Fruit fly (Drosophila melanogaster) whole organism, embryonic: ENCODE measurements around the gene CG42268.

Source experiments
- B-H1 ChIP-seq: fragments of 200-800 bp; sonication (Bioruptor generic); IDR thresholded peaks from 3 replicates; pipeline ENCODE4 v1.3.6; 2022; ENCODE audit warnings: missing biosample characterization, missing genetic modification characterization
- C15 ChIP-seq: fragments of 200-800 bp; sonication (Bioruptor generic); IDR thresholded peaks from 3 replicates; pipeline ENCODE4 v1.3.6; 2022; ENCODE audit warnings: missing biosample characterization, missing genetic modification characterization
- CG12071 ChIP-seq: fragments of 200-800 bp; sonication (Bioruptor generic); optimal IDR thresholded peaks from 3 replicates; lab custom pipeline; 2018; ENCODE audit warnings: missing biosample characterization, mild to moderate bottlenecking, missing genetic modification characterization
- CG12299 ChIP-seq: fragments of 200-800 bp; sonication (Bioruptor generic); optimal IDR thresholded peaks from 2 replicates; lab custom pipeline; 2018; ENCODE audit warnings: missing biosample characterization, mild to moderate bottlenecking, missing genetic modification characterization
- CG13296 ChIP-seq: fragments of 200-800 bp; sonication (Bioruptor generic); optimal IDR thresholded peaks from 3 replicates; lab custom pipeline; 2018; ENCODE audit warnings: missing biosample characterization, mild to moderate bottlenecking, missing genetic modification characterization
- CG15011 ChIP-seq: fragments of 200-800 bp; sonication (Bioruptor generic); optimal IDR thresholded peaks from 3 replicates; lab custom pipeline; 2018; ENCODE audit warnings: missing biosample characterization, mild to moderate bottlenecking, missing genetic modification characterization
- CG15514 ChIP-seq: fragments of 200-800 bp; sonication (Bioruptor generic); optimal IDR thresholded peaks from 3 replicates; lab custom pipeline; 2017; ENCODE audit warnings: missing biosample characterization, missing genetic modification characterization, mild to moderate bottlenecking, moderate library complexity, missing genetic modification reagents
- CG15696 ChIP-seq: fragments of 200-800 bp; sonication (Bioruptor generic); optimal IDR thresholded peaks from 2 replicates; lab custom pipeline; 2019; ENCODE audit warnings: missing biosample characterization, mild to moderate bottlenecking, missing genetic modification characterization, moderate library complexity
- CG17385 ChIP-seq: fragments of 200-800 bp; sonication (Bioruptor generic); optimal IDR thresholded peaks from 3 replicates; lab custom pipeline; 2018; ENCODE audit warnings: missing biosample characterization, mild to moderate bottlenecking, missing genetic modification characterization
- CG3065 ChIP-seq: fragments of 200-800 bp; sonication (Bioruptor generic); optimal IDR thresholded peaks from 2 replicates; lab custom pipeline; 2016; ENCODE audit warnings: missing biosample characterization, missing genetic modification characterization
- CG34224 ChIP-seq: fragments of 200-800 bp; sonication (Bioruptor generic); IDR thresholded peaks from 3 replicates; pipeline ENCODE4 v1.3.6; 2022; ENCODE audit warnings: missing biosample characterization, missing genetic modification characterization; ENCODE audit not compliant: partially characterized antibody
- CG4404 ChIP-seq: fragments of 200-800 bp; sonication (Bioruptor generic); IDR thresholded peaks from 2 replicates; pipeline ENCODE4 v1.3.6; 2022; ENCODE audit warnings: missing biosample characterization, missing genetic modification characterization
- CG6254 ChIP-seq: fragments of 200-800 bp; sonication (Bioruptor generic); optimal IDR thresholded peaks from 3 replicates; lab custom pipeline; 2017; ENCODE audit warnings: mild to moderate bottlenecking, missing biosample characterization, missing genetic modification reagents, missing genetic modification characterization
- CG7745 ChIP-seq: fragments of 200-800 bp; sonication (Bioruptor generic); optimal IDR thresholded peaks from 2 replicates; lab custom pipeline; 2018; ENCODE audit warnings: missing biosample characterization, mild to moderate bottlenecking, missing genetic modification characterization, moderate library complexity
- CG7839 ChIP-seq: fragments of 200-800 bp; sonication (Bioruptor generic); optimal IDR thresholded peaks from 3 replicates; lab custom pipeline; 2018; ENCODE audit warnings: missing biosample characterization, mild to moderate bottlenecking, missing genetic modification characterization, moderate library complexity
- CG8281 ChIP-seq: fragments of 200-800 bp; sonication (Bioruptor generic); optimal IDR thresholded peaks from 2 replicates; lab custom pipeline; 2018; ENCODE audit warnings: missing biosample characterization, mild to moderate bottlenecking, missing genetic modification characterization, moderate library complexity
- CG8765 ChIP-seq: fragments of 200-800 bp; sonication (Bioruptor generic); IDR thresholded peaks from 2 replicates; pipeline ENCODE4 v1.3.6; 2022; ENCODE audit warnings: missing biosample characterization, missing genetic modification characterization
- CG9797 ChIP-seq: fragments of 200-800 bp; sonication (Bioruptor generic); optimal IDR thresholded peaks from 3 replicates; lab custom pipeline; 2018; ENCODE audit warnings: missing biosample characterization, mild to moderate bottlenecking, missing genetic modification characterization
- D19A ChIP-seq: fragments of 200-800 bp; optimal IDR thresholded peaks from 3 replicates; lab custom pipeline; 2019; ENCODE audit warnings: missing biosample characterization, mild to moderate bottlenecking, missing genetic modification characterization, moderate library complexity
- Dip2 ChIP-seq: fragments of 200-800 bp; sonication (Bioruptor generic); IDR thresholded peaks from 2 replicates; pipeline ENCODE4 v1.3.6; 2022; ENCODE audit warnings: missing biosample characterization, missing genetic modification characterization
- Dp ChIP-seq: fragments of 200-800 bp; sonication (Bioruptor generic); optimal IDR thresholded peaks from 2 replicates; lab custom pipeline; 2018; ENCODE audit warnings: missing biosample characterization, mild to moderate bottlenecking, missing genetic modification characterization, moderate library complexity
- Dref ChIP-seq: fragments of 200-800 bp; sonication (Bioruptor generic); IDR thresholded peaks from 2 replicates; pipeline ENCODE4 v1.3.6; 2022; ENCODE audit warnings: missing biosample characterization, missing genetic modification characterization
- H2.0 ChIP-seq: fragments of 200-800 bp; sonication (Bioruptor generic); IDR thresholded peaks from 2 replicates; pipeline ENCODE4 v1.3.6; 2022; ENCODE audit warnings: missing biosample characterization, missing genetic modification characterization
- Hsf ChIP-seq: fragments of 200-800 bp; sonication (Bioruptor generic); optimal IDR thresholded peaks from 3 replicates; lab custom pipeline; 2016; ENCODE audit warnings: missing biosample characterization, missing genetic modification characterization
- Myb ChIP-seq: fragments of 200-800 bp; sonication (Bioruptor generic); optimal IDR thresholded peaks from 2 replicates; lab custom pipeline; 2016; ENCODE audit warnings: missing biosample characterization, missing genetic modification characterization
- NC2α ChIP-seq: fragments of 200-800 bp; sonication (Bioruptor generic); optimal IDR thresholded peaks from 2 replicates; lab custom pipeline; 2016; ENCODE audit warnings: missing biosample characterization, missing genetic modification characterization
- NC2β ChIP-seq: fragments of 200-800 bp; sonication (Bioruptor generic); optimal IDR thresholded peaks from 2 replicates; lab custom pipeline; 2016; ENCODE audit warnings: missing biosample characterization, missing genetic modification characterization
- Neu2 ChIP-seq: fragments of 200-800 bp; sonication (Bioruptor generic); optimal IDR thresholded peaks from 3 replicates; lab custom pipeline; 2016; ENCODE audit warnings: missing biosample characterization, missing genetic modification characterization, borderline replicate concordance
- abd-A ChIP-seq: fragments of 200-800 bp; sonication (Bioruptor generic); optimal IDR thresholded peaks from 3 replicates; lab custom pipeline; 2019; ENCODE audit warnings: missing biosample characterization, mild to moderate bottlenecking, missing genetic modification characterization, moderate library complexity
- ac ChIP-seq: fragments of 200-800 bp; sonication (Bioruptor generic); optimal IDR thresholded peaks from 3 replicates; lab custom pipeline; 2017; ENCODE audit warnings: missing biosample characterization, mild to moderate bottlenecking, missing genetic modification characterization
- ap ChIP-seq: fragments of 200-800 bp; sonication (Bioruptor generic); IDR thresholded peaks from 2 replicates; pipeline ENCODE4 v1.3.6; 2022; ENCODE audit warnings: missing biosample characterization, missing genetic modification characterization
- bab2 ChIP-seq: fragments of 200-800 bp; sonication (Bioruptor generic); optimal IDR thresholded peaks from 2 replicates; lab custom pipeline; 2016; ENCODE audit warnings: missing biosample characterization, missing genetic modification characterization
- bowl ChIP-seq: fragments of 200-800 bp; sonication (Bioruptor generic); IDR thresholded peaks from 2 replicates; pipeline ENCODE4 v1.3.6; 2022; ENCODE audit warnings: missing biosample characterization, missing genetic modification characterization
- cas ChIP-seq: fragments of 200-800 bp; sonication (Bioruptor generic); IDR thresholded peaks from 2 replicates; pipeline ENCODE4 v1.3.6; 2022; ENCODE audit warnings: missing biosample characterization, missing genetic modification characterization
- chif ChIP-seq, 2 experiments: fragments of 200-800 bp; sonication (Bioruptor generic); optimal IDR thresholded peaks; 3 replicates each; lab custom pipeline; 2016; ENCODE audit warnings: missing biosample characterization in 2 of 2, missing genetic modification characterization in 2 of 2
- ci ChIP-seq: fragments of 200-800 bp; sonication (Bioruptor generic); IDR thresholded peaks from 3 replicates; pipeline ENCODE4 v1.3.6; 2022; ENCODE audit warnings: missing biosample characterization, missing genetic modification characterization
- dysf ChIP-seq: fragments of 200-800 bp; sonication (Bioruptor generic); IDR thresholded peaks from 3 replicates; pipeline ENCODE4 v1.3.6; 2022; ENCODE audit warnings: missing biosample characterization, missing genetic modification characterization
- fd64A ChIP-seq: fragments of 200-800 bp; sonication (Bioruptor generic); optimal IDR thresholded peaks from 3 replicates; lab custom pipeline; 2018; ENCODE audit warnings: missing biosample characterization, mild to moderate bottlenecking, missing genetic modification characterization
- fru ChIP-seq: fragments of >200 bp; optimal IDR thresholded peaks from 2 replicates; lab custom pipeline; 2017
- gcm2 ChIP-seq: fragments of 200-800 bp; sonication (Bioruptor generic); optimal IDR thresholded peaks from 2 replicates; lab custom pipeline; 2016; ENCODE audit warnings: missing biosample characterization, missing genetic modification characterization
- gt ChIP-seq: fragments of 200-800 bp; sonication (Bioruptor generic); IDR thresholded peaks from 2 replicates; pipeline ENCODE4 v1.3.6; 2022; ENCODE audit warnings: missing biosample characterization, missing genetic modification characterization
- lov ChIP-seq, 2 experiments: fragments of 200-800 bp in 1 of 2; fragments of >200 bp in 1 of 2; sonication (Bioruptor generic) in 1 of 2; IDR thresholded peaks in 1 of 2; optimal IDR thresholded peaks in 1 of 2; 2 replicates in 1 of 2; 3 replicates in 1 of 2; pipeline versions ENCODE4 v1.3.6 to Lab custom; 2017 to 2022; ENCODE audit warnings: missing biosample characterization in 1 of 2, missing genetic modification characterization in 1 of 2
- luna ChIP-seq: fragments of 200-800 bp; sonication (Bioruptor generic); optimal IDR thresholded peaks from 2 replicates; lab custom pipeline; 2016; ENCODE audit warnings: missing biosample characterization, missing genetic modification characterization
- maf-S ChIP-seq: fragments of 200-800 bp; sonication (Bioruptor generic); optimal IDR thresholded peaks from 2 replicates; lab custom pipeline; 2016; ENCODE audit warnings: missing biosample characterization, missing genetic modification characterization
- pfk ChIP-seq: fragments of 200-800 bp; sonication (Bioruptor generic); optimal IDR thresholded peaks from 2 replicates; lab custom pipeline; 2018; ENCODE audit warnings: missing biosample characterization, mild to moderate bottlenecking, missing genetic modification characterization, moderate library complexity
- row ChIP-seq: fragments of 200-800 bp; sonication (Bioruptor generic); IDR thresholded peaks from 3 replicates; pipeline ENCODE4 v1.3.6; 2022; ENCODE audit warnings: missing biosample characterization, missing genetic modification characterization
- shn ChIP-seq: fragments of 200-800 bp; sonication (Bioruptor generic); optimal IDR thresholded peaks from 3 replicates; lab custom pipeline; 2016; ENCODE audit warnings: missing biosample characterization, missing genetic modification characterization
- sim ChIP-seq: fragments of 200-800 bp; sonication (Bioruptor generic); IDR thresholded peaks from 2 replicates; pipeline ENCODE4 v1.3.6; 2022; ENCODE audit warnings: missing biosample characterization, missing genetic modification characterization
- ssp ChIP-seq: fragments of 200-800 bp; sonication (Bioruptor generic); IDR thresholded peaks from 2 replicates; pipeline ENCODE4 v1.3.6; 2022; ENCODE audit warnings: missing biosample characterization, missing genetic modification characterization
- unpg ChIP-seq: fragments of 200-800 bp; sonication (Bioruptor generic); optimal IDR thresholded peaks from 3 replicates; lab custom pipeline; 2018; ENCODE audit warnings: missing biosample characterization, mild to moderate bottlenecking, missing genetic modification characterization, moderate library complexity

The CG42268 gene

dm6 chr3L:9692892-9693551, 67.2 kb downstream of the CG42268 start (continued):
- TF ChIP-seq CG17385 (GFP tag; lab: Kevin White, UChicago) (peak; percentile 93), gcm2 (GFP tag; lab: Kevin White, UChicago) (peak; percentile 91), Dip2 (peak; percentile 21; the same call in 1 of the 2 replicates), H2.0 (GFP tag; lab: Robert Waterston, UW) (peak; percentile 88), cas (peak; percentile 53), Hsf (GFP tag; lab: Kevin White, UChicago) (peak; percentile 97), C15 (GFP tag; lab: Robert Waterston, UW) (peak; percentile 69; the same call in 1 of the 3 replicates), luna (GFP tag; lab: Kevin White, UChicago) (peak; percentile 90), gt (GFP tag; lab: Robert Waterston, UW) (peak; percentile 75), CG4404 (GFP tag; lab: Robert Waterston, UW) (peak; percentile 81), shn (GFP tag; lab: Kevin White, UChicago) (peak; percentile 97), CG7745 (tag; lab: Kevin White, UChicago) (no peak), lov (optimal IDR thresholded peaks at IDR 0.05; lab: Kevin White, UChicago) (no peak), lov (GFP tag; IDR thresholded peaks at IDR 0.05; lab: Robert Waterston, UW) (peak; percentile 70; the same call in 1 of the 3 replicates), Dp (no peak), CG8281 (peak; percentile 85), fru (lab: Kevin White, UChicago) (no peak), CG12299 (tag; lab: Kevin White, UChicago) (peak; percentile 86), CG9797 (GFP tag; lab: Kevin White, UChicago) (peak; percentile 41), Neu2 (GFP tag; lab: Kevin White, UChicago) (peak; percentile 68), CG8765 (GFP tag; lab: Robert Waterston, UW) (no peak), bowl (GFP tag; lab: Robert Waterston, UW) (peak; percentile 33; the same call in 1 of the 2 replicates), CG13296 (peak; percentile 95), CG12071 (GFP tag; lab: Kevin White, UChicago) (peak; percentile 81), ap (peak; percentile 75; the same call in 1 of the 2 replicates), abd-A (tag; lab: Kevin White, UChicago) (peak; percentile 59), NC2β (GFP tag; lab: Kevin White, UChicago) (peak; percentile 94), unpg (GFP tag; lab: Kevin White, UChicago) (peak; percentile 87), sim (GFP tag; lab: Robert Waterston, UW) (peak; percentile 51; the same call in 1 of the 2 replicates), bab2 (GFP tag; lab: Kevin White, UChicago) (peak; percentile 97), D19A (peak; percentile 99), CG7839 (tag; lab: Kevin White, UChicago) (peak; percentile 97), Dref (GFP tag; lab: Robert Waterston, UW) (no peak), CG15514 (GFP tag; lab: Kevin White, UChicago) (peak; percentile 87), CG15011 (GFP tag; lab: Kevin White, UChicago) (peak; percentile 95), chif (GFP tag; optimal IDR thresholded peaks at IDR 0.05; lab: Kevin White, UChicago) (peak; percentile 96 to 98), Myb (peak; percentile 89), ci (GFP tag; lab: Robert Waterston, UW) (peak; percentile 84), ssp (GFP tag; lab: Robert Waterston, UW) (peak; percentile 87), NC2α (peak; percentile 93), row (GFP tag; lab: Robert Waterston, UW) (peak; percentile 97), B-H1 (peak; percentile 75; the same call in 2 of the 3 replicates), maf-S (GFP tag; lab: Kevin White, UChicago) (peak; percentile 97), pfk (GFP tag; lab: Kevin White, UChicago) (no peak), fd64A (GFP tag; lab: Kevin White, UChicago) (peak; percentile 68), CG15696 (peak; percentile 78), CG6254 (peak; percentile 83), ac (GFP tag; lab: Kevin White, UChicago) (no peak), CG34224 (GFP tag; lab: Robert Waterston, UW) (no peak), CG3065 (peak; percentile 91), dysf (GFP tag; lab: Robert Waterston, UW) (peak; percentile 96)
